Worm (Caenorhabditis elegans) whole organism, L4 larva: ENCODE results near the gene srd-46.

Experiments
- F26F4.8 ChIP-seq: fragments of 200-800 bp; sonication (Bioruptor generic); conservative IDR thresholded peaks from 2 replicates; pipeline ENCODE4 v1.3.6; 2022; ENCODE audit warnings: missing genetic modification characterization, missing compliant biosample characterization
- R02D3.7 ChIP-seq: fragments of 150-350 bp; sonication (generic microtip); optimal IDR thresholded peaks from 3 replicates; lab custom pipeline; 2014; ENCODE audit warnings: missing biosample characterization, missing genetic modification characterization
- T26A8.4 ChIP-seq: fragments of 200-800 bp; sonication (Bioruptor generic); IDR thresholded peaks from 2 replicates; pipeline ENCODE4 v1.3.6; 2022; ENCODE audit warnings: missing genetic modification characterization, missing compliant biosample characterization
- Y105C5A.15 ChIP-seq: fragments of 200-800 bp; sonication (Bioruptor generic); IDR thresholded peaks from 2 replicates; pipeline ENCODE4 v1.3.6; 2022; ENCODE audit warnings: missing genetic modification characterization, missing compliant biosample characterization
- Y5F2A.4 ChIP-seq: fragments of 200-800 bp; sonication (Bioruptor generic); optimal IDR thresholded peaks from 2 replicates; lab custom pipeline; 2018; ENCODE audit warnings: mild to moderate bottlenecking, missing genetic modification characterization, missing compliant biosample characterization
- ZK337.2 ChIP-seq: fragments of 200-800 bp; sonication (Bioruptor generic); IDR thresholded peaks from 2 replicates; pipeline ENCODE4 v1.3.6; 2022; ENCODE audit warnings: missing genetic modification reagents, missing genetic modification characterization, missing compliant biosample characterization
- ZK546.5 ChIP-seq, 2 experiments: sonication (generic microtip); optimal IDR thresholded peaks; 2 replicates each; lab custom pipeline; 2017; ENCODE audit warnings: missing biosample characterization in 2 of 2, missing genetic modification characterization in 2 of 2
- aly-2 ChIP-seq: sonication (generic microtip); optimal IDR thresholded peaks from 2 replicates; lab custom pipeline; 2018; ENCODE audit warnings: missing biosample characterization, missing genetic modification characterization
- ama-1 ChIP-seq: fragments of 150-350 bp; optimal IDR thresholded peaks from 2 replicates; lab custom pipeline; 2014; ENCODE audit warnings: inconsistent platforms, mixed read lengths
- ces-1 ChIP-seq: fragments of 150-350 bp; sonication (generic microtip); optimal IDR thresholded peaks from 4 replicates; lab custom pipeline; 2014; ENCODE audit warnings: missing biosample characterization, missing genetic modification reagents, missing genetic modification characterization
- cey-2 ChIP-seq: sonication (generic microtip); optimal IDR thresholded peaks from 3 replicates; lab custom pipeline; 2017; ENCODE audit warnings: missing genetic modification characterization, mild to moderate bottlenecking, missing compliant biosample characterization, antibody characterized with exemption, borderline replicate concordance; ENCODE audit not compliant: insufficient read depth
- daf-12 ChIP-seq: fragments of 150-350 bp; optimal IDR thresholded peaks from 2 replicates; lab custom pipeline; 2014; ENCODE audit warnings: missing biosample characterization, missing genetic modification reagents, missing genetic modification characterization
- daf-8 ChIP-seq: fragments of 200-800 bp; sonication (Bioruptor generic); IDR thresholded peaks from 2 replicates; pipeline ENCODE4 v1.3.6; 2022; ENCODE audit warnings: missing genetic modification characterization, missing compliant biosample characterization
- dve-1 ChIP-seq: sonication (generic microtip); optimal IDR thresholded peaks from 2 replicates; lab custom pipeline; 2017; ENCODE audit warnings: antibody characterized with exemption, mild to moderate bottlenecking, missing genetic modification characterization, missing compliant biosample characterization; ENCODE audit not compliant: insufficient read depth
- fkh-10 ChIP-seq: fragments of 150-350 bp; optimal IDR thresholded peaks from 2 replicates; lab custom pipeline; 2014; ENCODE audit warnings: missing biosample characterization, missing genetic modification reagents, missing genetic modification characterization
- fos-1 ChIP-seq: fragments of 150-350 bp; optimal IDR thresholded peaks from 2 replicates; lab custom pipeline; 2014; ENCODE audit warnings: missing biosample characterization, missing genetic modification characterization
- gei-8 ChIP-seq: fragments of 200-800 bp; sonication (Bioruptor generic); optimal IDR thresholded peaks from 2 replicates; lab custom pipeline; 2018; ENCODE audit warnings: mild to moderate bottlenecking, missing genetic modification characterization, missing compliant biosample characterization
- hif-1 ChIP-seq, 2 experiments: sonication (generic microtip); optimal IDR thresholded peaks; 2 replicates each; lab custom pipeline; 2016 to 2017; ENCODE audit warnings: missing compliant biosample characterization in 2 of 2, missing genetic modification characterization in 2 of 2, missing genetic modification reagents in 2 of 2, missing genotype in 2 of 2, mild to moderate bottlenecking in 1 of 2
- hlh-30 ChIP-seq: sonication (generic microtip); optimal IDR thresholded peaks from 2 replicates; lab custom pipeline; 2017; ENCODE audit warnings: antibody characterized with exemption, mild to moderate bottlenecking, missing genetic modification characterization, missing compliant biosample characterization; ENCODE audit not compliant: insufficient read depth
- jun-1 ChIP-seq: fragments of 150-350 bp; optimal IDR thresholded peaks from 2 replicates; lab custom pipeline; 2014; ENCODE audit warnings: missing biosample characterization, missing genetic modification reagents, missing genetic modification characterization
- lin-29 ChIP-seq: fragments of 200-800 bp; sonication (Bioruptor generic); IDR thresholded peaks from 2 replicates; pipeline ENCODE4 v1.3.6; 2022; ENCODE audit warnings: missing genetic modification reagents, missing genetic modification characterization, missing compliant biosample characterization
- lin-38 ChIP-seq: fragments of 200-800 bp; sonication (Bioruptor generic); IDR thresholded peaks from 2 replicates; pipeline ENCODE4 v1.3.6; 2022; ENCODE audit warnings: missing genetic modification reagents, missing genetic modification characterization, missing compliant biosample characterization
- lsy-2 ChIP-seq, 2 experiments: fragments of 150-350 bp in 1 of 2; sonication (generic microtip) in 1 of 2; optimal IDR thresholded peaks; 2 replicates each; lab custom pipeline; 2014 to 2017; ENCODE audit warnings: missing biosample characterization in 2 of 2, missing genetic modification characterization in 2 of 2
- madf-5 ChIP-seq, 2 experiments: fragments of 200-800 bp; sonication (Bioruptor generic); IDR thresholded peaks; 2 replicates each; pipeline ENCODE4 v1.3.6; 2022; ENCODE audit warnings: missing compliant biosample characterization in 2 of 2, missing genetic modification characterization in 2 of 2
- madf-9 ChIP-seq: fragments of 200-800 bp; sonication (Bioruptor generic); conservative IDR thresholded peaks from 2 replicates; pipeline ENCODE4 v1.3.6; 2022; ENCODE audit warnings: missing genetic modification reagents, missing genetic modification characterization, missing compliant biosample characterization
- mep-1 ChIP-seq: fragments of 150-350 bp; sonication (generic microtip); optimal IDR thresholded peaks from 3 replicates; lab custom pipeline; 2014; ENCODE audit warnings: missing biosample characterization, missing genetic modification characterization
- mes-2 ChIP-seq: sonication (generic microtip); optimal IDR thresholded peaks from 2 replicates; lab custom pipeline; 2016; ENCODE audit warnings: missing genotype, mild to moderate bottlenecking, missing genetic modification characterization, missing compliant biosample characterization; ENCODE audit not compliant: poor library complexity, severe bottlenecking
- mxl-3 ChIP-seq: fragments of 200-800 bp; sonication (Bioruptor generic); optimal IDR thresholded peaks from 2 replicates; lab custom pipeline; 2018; ENCODE audit warnings: mild to moderate bottlenecking, missing genetic modification characterization, missing compliant biosample characterization
- nhr-10 ChIP-seq: fragments of 150-350 bp; optimal IDR thresholded peaks from 2 replicates; lab custom pipeline; 2014; ENCODE audit warnings: missing biosample characterization, missing genetic modification characterization
- nhr-11 ChIP-seq: fragments of 150-350 bp; optimal IDR thresholded peaks from 2 replicates; lab custom pipeline; 2014; ENCODE audit warnings: missing biosample characterization, missing genetic modification characterization
- nhr-25 ChIP-seq: sonication (generic microtip); optimal IDR thresholded peaks from 2 replicates; lab custom pipeline; 2017; ENCODE audit warnings: missing genetic modification characterization, mild to moderate bottlenecking, missing compliant biosample characterization, antibody characterized with exemption, moderate library complexity, borderline replicate concordance; ENCODE audit not compliant: insufficient read depth
- nhr-28 ChIP-seq: fragments of 150-350 bp; optimal IDR thresholded peaks from 2 replicates; lab custom pipeline; 2014; ENCODE audit warnings: missing biosample characterization, missing genetic modification characterization
- nhr-41 ChIP-seq: fragments of 200-800 bp; sonication (Bioruptor generic); IDR thresholded peaks from 2 replicates; pipeline ENCODE4 v1.3.6; 2022; ENCODE audit warnings: missing genetic modification reagents, missing genetic modification characterization, missing compliant biosample characterization
- nhr-76 ChIP-seq: fragments of 150-350 bp; optimal IDR thresholded peaks from 2 replicates; lab custom pipeline; 2014; ENCODE audit warnings: missing biosample characterization, missing genetic modification characterization
- nhr-77 ChIP-seq: fragments of 150-350 bp; optimal IDR thresholded peaks from 2 replicates; lab custom pipeline; 2014; ENCODE audit warnings: missing biosample characterization, missing genetic modification characterization
- pha-4 ChIP-seq, 2 experiments: fragments of 150-350 bp in 1 of 2; fragments of 200-800 bp in 1 of 2; sonication (Bioruptor generic) in 1 of 2; IDR thresholded peaks in 1 of 2; optimal IDR thresholded peaks in 1 of 2; 2 replicates each; pipeline versions ENCODE4 v1.3.6 to Lab custom; 2014 to 2022; ENCODE audit warnings: missing genetic modification characterization in 2 of 2, missing genetic modification reagents in 2 of 2, missing biosample characterization in 1 of 2, missing compliant biosample characterization in 1 of 2
- pqm-1 ChIP-seq: sonication (generic microtip); optimal IDR thresholded peaks from 2 replicates; lab custom pipeline; 2017; ENCODE audit warnings: missing biosample characterization, missing genetic modification characterization
- rbr-2 ChIP-seq: sonication (generic microtip); optimal IDR thresholded peaks from 2 replicates; lab custom pipeline; 2016; ENCODE audit warnings: missing genotype, missing genetic modification characterization, missing compliant biosample characterization
- saeg-2 ChIP-seq: fragments of 200-800 bp; sonication (Bioruptor generic); IDR thresholded peaks from 2 replicates; pipeline ENCODE4 v1.3.6; 2022; ENCODE audit warnings: missing genetic modification reagents, missing genetic modification characterization, missing compliant biosample characterization
- set-16 ChIP-seq: fragments of 200-800 bp; sonication (Bioruptor generic); IDR thresholded peaks from 2 replicates; pipeline ENCODE4 v1.3.6; 2022; ENCODE audit warnings: missing genetic modification reagents, missing genetic modification characterization, missing compliant biosample characterization
- snpc-4 ChIP-seq: fragments of 150-350 bp; optimal IDR thresholded peaks from 2 replicates; lab custom pipeline; 2014; ENCODE audit warnings: missing biosample characterization, missing genetic modification characterization
- spr-1 ChIP-seq: sonication (generic microtip); optimal IDR thresholded peaks from 2 replicates; lab custom pipeline; 2016; ENCODE audit warnings: mild to moderate bottlenecking, missing genetic modification characterization, missing compliant biosample characterization
- spr-3 ChIP-seq: fragments of 200-800 bp; sonication (Bioruptor generic); optimal IDR thresholded peaks from 2 replicates; lab custom pipeline; 2018; ENCODE audit warnings: mild to moderate bottlenecking, missing genetic modification characterization, missing compliant biosample characterization
- unc-130 ChIP-seq: sonication (generic microtip); optimal IDR thresholded peaks from 2 replicates; lab custom pipeline; 2016; ENCODE audit warnings: missing genetic modification reagents, missing genetic modification characterization, missing compliant biosample characterization
- unc-39 ChIP-seq: sonication (generic microtip); optimal IDR thresholded peaks from 2 replicates; lab custom pipeline; 2017; ENCODE audit warnings: missing biosample characterization, missing genetic modification characterization
- vab-7 ChIP-seq: fragments of 200-800 bp; sonication (Bioruptor generic); IDR thresholded peaks from 2 replicates; pipeline ENCODE4 v1.3.6; 2022; ENCODE audit warnings: missing genetic modification reagents, missing genetic modification characterization, missing compliant biosample characterization
- zag-1 ChIP-seq: fragments of 150-350 bp; optimal IDR thresholded peaks from 2 replicates; lab custom pipeline; 2014; ENCODE audit warnings: missing biosample characterization, missing genetic modification characterization
- zfp-2 ChIP-seq: sonication (generic microtip); optimal IDR thresholded peaks from 2 replicates; lab custom pipeline; 2016; ENCODE audit warnings: mild to moderate bottlenecking, missing genetic modification characterization, missing compliant biosample characterization
- zfp-3 ChIP-seq: fragments of 200-800 bp; sonication (Bioruptor generic); conservative IDR thresholded peaks from 2 replicates; pipeline ENCODE4 v1.3.6; 2022; ENCODE audit warnings: missing genetic modification reagents, missing genetic modification characterization, missing compliant biosample characterization
- zip-11 ChIP-seq: fragments of 200-800 bp; sonication (Bioruptor generic); IDR thresholded peaks from 2 replicates; pipeline ENCODE4 v1.3.6; 2022; ENCODE audit warnings: missing genetic modification characterization, missing compliant biosample characterization
- ztf-11 ChIP-seq: fragments of 150-350 bp; optimal IDR thresholded peaks from 2 replicates; lab custom pipeline; 2014; ENCODE audit warnings: missing biosample characterization, missing genetic modification characterization

Gene srd-46

DNA sequence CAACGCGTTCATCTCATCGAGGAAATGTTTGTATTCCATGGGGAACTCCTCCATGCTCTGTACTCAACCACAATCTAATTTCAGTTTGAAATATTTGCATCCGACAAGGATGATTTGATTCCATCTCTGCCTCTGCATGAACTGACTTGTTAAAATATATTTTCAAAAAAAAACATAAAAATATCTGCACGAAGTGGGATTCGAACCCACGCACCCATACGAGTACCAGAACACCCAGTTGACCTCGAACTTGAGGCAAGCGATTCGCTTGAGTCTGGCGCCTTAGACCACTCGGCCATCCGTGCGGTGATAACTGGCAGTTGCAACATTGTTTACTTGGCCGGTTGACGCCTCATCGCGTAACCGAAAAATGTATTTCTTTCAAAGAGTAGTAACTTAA lies 15.9 kb downstream of the srd-46 start (continued):
- TF ChIP-seq daf-8 (GFP tag; lab: Robert Waterston, UW) = no peak
- TF ChIP-seq daf-12 (tag; lab: Kevin White, UChicago) = no peak
- no peak for TF ChIP-seq aly-2
- TF ChIP-seq set-16 (GFP tag; lab: Robert Waterston, UW) = no peak
- TF ChIP-seq nhr-76 (tag; lab: Kevin White, UChicago) = no peak
- TF ChIP-seq F26F4.8 (GFP tag; lab: Robert Waterston, UW) = peak; percentile 67; the same call in 1 of the 2 replicates
- TF ChIP-seq lin-38 (GFP tag; lab: Robert Waterston, UW) = no peak
- TF ChIP-seq lsy-2 (tag; optimal IDR thresholded peaks at IDR 0.05; lab: Kevin White, UChicago) = no peak
- TF ChIP-seq cey-2 (tag; lab: Kevin White, UChicago) = no peak
- peak; percentile 31 for TF ChIP-seq unc-130 (GFP tag; lab: Kevin White, UChicago)
- no peak for TF ChIP-seq nhr-10
- no peak for TF ChIP-seq zag-1 (tag; lab: Kevin White, UChicago)
- TF ChIP-seq mes-2 (tag; lab: Kevin White, UChicago) = peak; percentile 77
- no peak for TF ChIP-seq hif-1 (tag; optimal IDR thresholded peaks at IDR 0.05; lab: Kevin White, UChicago)
- TF ChIP-seq lin-29 = no peak
- TF ChIP-seq nhr-77 (tag; lab: Kevin White, UChicago) = no peak
- TF ChIP-seq jun-1 (tag; lab: Kevin White, UChicago) = no peak
- no peak for TF ChIP-seq ces-1
- no peak for TF ChIP-seq Y5F2A.4
- 0 out of 2 replicates have a peak, but pooled peaks have one; percentile 51 for TF ChIP-seq ZK337.2 (GFP tag; lab: Robert Waterston, UW)
- no peak for TF ChIP-seq fkh-10 (GFP tag; lab: Kevin White, UChicago)
- no peak for TF ChIP-seq ama-1 (lab: Kevin White, UChicago)
- TF ChIP-seq nhr-41 (GFP tag; lab: Robert Waterston, UW) = no peak
- no peak for TF ChIP-seq unc-39 (tag; lab: Kevin White, UChicago)
- peak; percentile 10 for TF ChIP-seq spr-1
- peak; percentile 35 for TF ChIP-seq spr-3 (GFP tag; lab: Kevin White, UChicago)
- no peak for TF ChIP-seq ZK546.5 (tag; optimal IDR thresholded peaks at IDR 0.05; lab: Kevin White, UChicago)
- no peak for TF ChIP-seq madf-5 (GFP tag; IDR thresholded peaks at IDR 0.05; lab: Robert Waterston, UW)
- TF ChIP-seq nhr-25 (tag; lab: Kevin White, UChicago) = no peak
- no peak for TF ChIP-seq snpc-4 (tag; lab: Kevin White, UChicago)
- peak; percentile 85 for TF ChIP-seq madf-9
- no peak for TF ChIP-seq Y105C5A.15 (GFP tag; lab: Robert Waterston, UW)
- TF ChIP-seq R02D3.7 (tag; lab: Kevin White, UChicago) = no peak
- TF ChIP-seq pha-4 (GFP tag; IDR thresholded peaks at IDR 0.05; lab: Robert Waterston, UW) = peak; percentile 69; the same call in 1 of the 2 replicates
- TF ChIP-seq pha-4 (tag; optimal IDR thresholded peaks at IDR 0.05; lab: Kevin White, UChicago) = no peak
- no peak for TF ChIP-seq ztf-11 (tag; lab: Kevin White, UChicago)
- TF ChIP-seq rbr-2 (tag; lab: Kevin White, UChicago) = peak; percentile 28
- TF ChIP-seq dve-1 (tag; lab: Kevin White, UChicago) = no peak
- TF ChIP-seq T26A8.4 = peak; percentile 50
- no peak for TF ChIP-seq pqm-1 (tag; lab: Kevin White, UChicago)
- TF ChIP-seq saeg-2 = peak; percentile 62; the same call in 1 of the 2 replicates
- peak; percentile 53 for TF ChIP-seq mxl-3
- no peak for TF ChIP-seq zip-11 (GFP tag; lab: Robert Waterston, UW)
- no peak for TF ChIP-seq nhr-11 (tag; lab: Kevin White, UChicago)
- no peak for TF ChIP-seq zfp-2 (tag; lab: Kevin White, UChicago)
- TF ChIP-seq mep-1 (tag; lab: Kevin White, UChicago) = no peak
- TF ChIP-seq gei-8 (GFP tag; lab: Kevin White, UChicago) = no peak
- peak; percentile 56 for TF ChIP-seq nhr-28 (tag; lab: Kevin White, UChicago)
- no peak for TF ChIP-seq fos-1 (tag; lab: Kevin White, UChicago)
- TF ChIP-seq vab-7 (GFP tag; lab: Robert Waterston, UW) = peak; percentile 88
- 0 out of 2 replicates have a peak, but pooled peaks have one; percentile 53 for TF ChIP-seq zfp-3 (GFP tag; lab: Robert Waterston, UW)
- TF ChIP-seq hlh-30 (tag; lab: Kevin White, UChicago) = peak; percentile 27
